Worm (Caenorhabditis elegans) whole organism, young adult: ENCODE measurements around the gene C10C5.5.

ENCODE experiments used
- B0035.1 ChIP-seq: sonication (generic microtip); optimal IDR thresholded peaks from 2 replicates; lab custom pipeline; 2016; ENCODE audit warnings: missing genetic modification characterization, mild to moderate bottlenecking, missing compliant biosample characterization, missing genotype, missing genetic modification reagents
- B0336.3 ChIP-seq: fragments of 200-800 bp; sonication (Bioruptor generic); IDR thresholded peaks from 2 replicates; pipeline ENCODE4 v1.3.6; 2022; ENCODE audit warnings: missing genetic modification characterization, missing compliant biosample characterization
- Y56A3A.18 ChIP-seq: fragments of 200-800 bp; sonication (Bioruptor generic); IDR thresholded peaks from 2 replicates; pipeline ENCODE4 v1.3.6; 2022; ENCODE audit warnings: missing genetic modification reagents, missing genetic modification characterization, missing compliant biosample characterization
- akir-1 ChIP-seq: fragments of 200-800 bp; sonication (Bioruptor generic); optimal IDR thresholded peaks from 2 replicates; lab custom pipeline; 2018; ENCODE audit warnings: mild to moderate bottlenecking, missing genetic modification characterization, moderate library complexity, missing compliant biosample characterization
- aptf-2 ChIP-seq: fragments of 200-800 bp; sonication (Bioruptor generic); conservative IDR thresholded peaks from 2 replicates; pipeline ENCODE4 v1.3.6; 2022; ENCODE audit warnings: missing genetic modification reagents, missing genetic modification characterization, missing compliant biosample characterization
- aptf-3 ChIP-seq: fragments of 200-800 bp; sonication (Bioruptor generic); IDR thresholded peaks from 2 replicates; pipeline ENCODE4 v1.3.6; 2022; ENCODE audit warnings: missing genetic modification characterization, missing compliant biosample characterization
- attf-3 ChIP-seq: fragments of 200-800 bp; sonication (Bioruptor generic); conservative IDR thresholded peaks from 2 replicates; pipeline ENCODE4 v1.3.6; 2022; ENCODE audit warnings: missing genetic modification reagents, missing genetic modification characterization, missing compliant biosample characterization
- attf-5 ChIP-seq: fragments of 200-800 bp; sonication (Bioruptor generic); optimal IDR thresholded peaks from 2 replicates; lab custom pipeline; 2018; ENCODE audit warnings: mild to moderate bottlenecking, missing genetic modification characterization, missing compliant biosample characterization
- bed-2 ChIP-seq: fragments of 200-800 bp; sonication (Bioruptor generic); IDR thresholded peaks from 2 replicates; pipeline ENCODE4 v1.3.6; 2022; ENCODE audit warnings: missing genetic modification reagents, missing genetic modification characterization, missing compliant biosample characterization
- cebp-1 ChIP-seq, 2 experiments: fragments of 200-800 bp in 1 of 2; sonication (Bioruptor generic) in 1 of 2; sonication (generic microtip) in 1 of 2; IDR thresholded peaks in 1 of 2; optimal IDR thresholded peaks in 1 of 2; 2 replicates each; pipeline versions ENCODE4 v1.3.6 to Lab custom; 2017 to 2022; ENCODE audit warnings: missing compliant biosample characterization in 2 of 2, missing genetic modification characterization in 2 of 2, mild to moderate bottlenecking in 1 of 2, missing genetic modification reagents in 1 of 2, moderate library complexity in 1 of 2
- ceh-40 ChIP-seq: fragments of 200-800 bp; sonication (Bioruptor generic); IDR thresholded peaks from 2 replicates; pipeline ENCODE4 v1.3.6; 2022; ENCODE audit warnings: missing genetic modification characterization, missing compliant biosample characterization
- dpl-1 ChIP-seq: fragments of 150-350 bp; optimal IDR thresholded peaks from 2 replicates; lab custom pipeline; 2014; ENCODE audit warnings: missing biosample characterization, missing genetic modification reagents, missing genetic modification characterization
- efl-1 ChIP-seq: fragments of 150-350 bp; optimal IDR thresholded peaks from 2 replicates; lab custom pipeline; 2014; ENCODE audit warnings: missing biosample characterization, missing genetic modification reagents, missing genetic modification characterization
- ekl-4 ChIP-seq: fragments of 200-800 bp; sonication (Bioruptor generic); IDR thresholded peaks from 2 replicates; pipeline ENCODE4 v1.3.6; 2022; ENCODE audit warnings: missing genetic modification reagents, missing genetic modification characterization, missing compliant biosample characterization
- ets-4 ChIP-seq: fragments of 200-800 bp; sonication (Bioruptor generic); optimal IDR thresholded peaks from 2 replicates; lab custom pipeline; 2018; ENCODE audit warnings: mild to moderate bottlenecking, missing genetic modification characterization, missing compliant biosample characterization
- him-1 ChIP-seq: sonication (generic microtip); optimal IDR thresholded peaks from 2 replicates; lab custom pipeline; 2016; ENCODE audit warnings: missing genotype, missing genetic modification reagents, missing genetic modification characterization, missing compliant biosample characterization
- hlh-26 ChIP-seq: fragments of 200-800 bp; sonication (Bioruptor generic); conservative IDR thresholded peaks from 2 replicates; pipeline ENCODE4 v1.3.6; 2022; ENCODE audit warnings: missing genetic modification reagents, missing genetic modification characterization, missing compliant biosample characterization
- hmg-20 ChIP-seq: fragments of 200-800 bp; sonication (Bioruptor generic); IDR thresholded peaks from 2 replicates; pipeline ENCODE4 v1.3.6; 2022; ENCODE audit warnings: missing genetic modification reagents, missing genetic modification characterization, missing compliant biosample characterization
- hsf-1 ChIP-seq: fragments of 200-800 bp; sonication (Bioruptor generic); IDR thresholded peaks from 2 replicates; pipeline ENCODE4 v1.3.6; 2022; ENCODE audit warnings: missing genetic modification reagents, missing genetic modification characterization, missing compliant biosample characterization
- mcd-1 ChIP-seq: fragments of 200-800 bp; sonication (Bioruptor generic); IDR thresholded peaks from 2 replicates; pipeline ENCODE4 v1.3.6; 2022; ENCODE audit warnings: missing genetic modification reagents, missing genetic modification characterization, missing compliant biosample characterization
- nhr-80 ChIP-seq: sonication (generic microtip); optimal IDR thresholded peaks from 2 replicates; lab custom pipeline; 2016; ENCODE audit warnings: missing genetic modification characterization, missing compliant biosample characterization
- nhr-90 ChIP-seq: sonication (generic microtip); optimal IDR thresholded peaks from 2 replicates; lab custom pipeline; 2016; ENCODE audit warnings: missing genotype, mild to moderate bottlenecking, missing genetic modification characterization, missing compliant biosample characterization
- pha-4 ChIP-seq: fragments of 150-350 bp; sonication (generic microtip); optimal IDR thresholded peaks from 2 replicates; lab custom pipeline; 2014; ENCODE audit warnings: missing biosample characterization, missing genetic modification reagents, missing genetic modification characterization
- rec-8 ChIP-seq, 2 experiments: sonication (generic microtip); optimal IDR thresholded peaks; 2 replicates each; lab custom pipeline; 2016; ENCODE audit warnings: mild to moderate bottlenecking in 2 of 2, missing genetic modification characterization in 2 of 2, missing genetic modification reagents in 2 of 2, missing genotype in 2 of 2, missing biosample characterization in 1 of 2, missing compliant biosample characterization in 1 of 2, moderate library complexity in 1 of 2
- sea-2 ChIP-seq: fragments of 200-800 bp; sonication (Bioruptor generic); IDR thresholded peaks from 2 replicates; pipeline ENCODE4 v1.3.6; 2022; ENCODE audit warnings: missing genetic modification characterization, missing compliant biosample characterization
- snpc-1.1 ChIP-seq: sonication (generic microtip); optimal IDR thresholded peaks from 2 replicates; lab custom pipeline; 2017; ENCODE audit warnings: missing genetic modification characterization, mild to moderate bottlenecking, missing compliant biosample characterization, antibody characterized with exemption, moderate library complexity, missing genotype, missing genetic modification reagents; ENCODE audit not compliant: insufficient read depth
- snpc-4 ChIP-seq, 5 experiments: fragments of 150-350 bp in 1 of 5; sonication (generic microtip) in 4 of 5; optimal IDR thresholded peaks; 2 replicates each; lab custom pipeline; 2014 to 2018; ENCODE audit warnings: missing genetic modification characterization in 5 of 5, missing biosample characterization in 3 of 5, antibody characterized with exemption in 2 of 5, mild to moderate bottlenecking in 2 of 5, missing compliant biosample characterization in 2 of 5, missing genotype in 2 of 5, moderate library complexity in 2 of 5, missing genetic modification reagents in 1 of 5
- tlf-1 ChIP-seq: fragments of 200-800 bp; sonication (Bioruptor generic); optimal IDR thresholded peaks from 2 replicates; lab custom pipeline; 2018; ENCODE audit warnings: mild to moderate bottlenecking, missing genetic modification characterization, missing compliant biosample characterization
- xnd-1 ChIP-seq: sonication (generic microtip); optimal IDR thresholded peaks from 2 replicates; lab custom pipeline; 2016; ENCODE audit warnings: missing genotype, missing genetic modification reagents, missing genetic modification characterization, missing compliant biosample characterization
- zfh-2 ChIP-seq: fragments of 200-800 bp; sonication (Bioruptor generic); conservative IDR thresholded peaks from 2 replicates; pipeline ENCODE4 v1.3.6; 2022; ENCODE audit warnings: missing genetic modification reagents, missing genetic modification characterization, missing compliant biosample characterization
- ztf-3 ChIP-seq: fragments of 200-800 bp; sonication (Bioruptor generic); optimal IDR thresholded peaks from 2 replicates; lab custom pipeline; 2018; ENCODE audit warnings: mild to moderate bottlenecking, missing genetic modification characterization, missing compliant biosample characterization

The C10C5.5 gene

ce11 chrIV:9335552-9336251 is 45.5 kb upstream of the C10C5.5 start, which contains the start of the genes coa-4 and T20D3.14 (continued):
- TF ChIP-seq aptf-3 (no peak), bed-2 (no peak), aptf-2 (no peak), B0035.1 (no peak), rec-8 (tag; optimal IDR thresholded peaks at IDR 0.05; lab: Kevin White, UChicago) (no peak), B0336.3 (GFP tag; lab: Robert Waterston, UW) (0 out of 2 replicates have a peak, but pooled peaks have one; percentile 26), ceh-40 (GFP tag; lab: Robert Waterston, UW) (0 out of 2 replicates have a peak, but pooled peaks have one; percentile 13)

- no peak for TF ChIP-seq tlf-1 (GFP tag; lab: Kevin White, UChicago)
- TF ChIP-seq attf-5 (GFP tag; lab: Kevin White, UChicago) = no peak
- TF ChIP-seq ets-4 = no peak
- TF ChIP-seq sea-2 (GFP tag; lab: Robert Waterston, UW) = no peak
- TF ChIP-seq him-1 (tag; lab: Kevin White, UChicago) = peak; percentile 45
- TF ChIP-seq hsf-1 = no peak
- no peak for TF ChIP-seq nhr-90 (tag; lab: Kevin White, UChicago)
- no peak for TF ChIP-seq xnd-1 (tag; lab: Kevin White, UChicago)
Measured at ce11 chrIV:9336538-9337090, 44.6 kb upstream of the C10C5.5 start, which contains the start of gene T20D3.5. Gene T20D3.5 (plus strand): TSS chrIV:9337040.

- TF ChIP-seq pha-4 (tag; lab: Kevin White, UChicago) = no peak
- no peak for TF ChIP-seq ekl-4 (GFP tag; lab: Robert Waterston, UW)
- TF ChIP-seq attf-3 = no peak
- TF ChIP-seq nhr-80 (tag; lab: Kevin White, UChicago) = no peak
- TF ChIP-seq akir-1 = no peak
- TF ChIP-seq hlh-26 (GFP tag; lab: Robert Waterston, UW) = no peak
- TF ChIP-seq zfh-2 = no peak
- no peak for TF ChIP-seq snpc-1.1 (tag; lab: Kevin White, UChicago)
- no peak for TF ChIP-seq Y56A3A.18 (GFP tag; lab: Robert Waterston, UW)
- TF ChIP-seq hmg-20 (GFP tag; lab: Robert Waterston, UW) = no peak
- TF ChIP-seq dpl-1 (GFP tag; lab: Kevin White, UChicago) = no peak
- TF ChIP-seq, all 124 proteins: peak for 0
Measured at ce11 chrIV:9339205-9339604, 42.0 kb upstream of the C10C5.5 start, which contains the start of gene T20D3.6. Gene T20D3.6 (minus strand): TSS chrIV:9339305.

ce11 chrIV:9341591-9341990 is 39.6 kb upstream of the C10C5.5 start, which contains the start of gene vps-26:
Gene vps-26 (minus strand): TSS chrIV:9341790.
- TF ChIP-seq cebp-1 (GFP tag; IDR thresholded peaks at IDR 0.05; lab: Robert Waterston, UW) (no peak), cebp-1 (tag; optimal IDR thresholded peaks at IDR 0.05; lab: Kevin White, UChicago) (peak; percentile 23), him-1 (tag; lab: Kevin White, UChicago) (peak; percentile 22), mcd-1 (GFP tag; lab: Robert Waterston, UW) (peak; percentile 84), efl-1 (peak; percentile 22), ztf-3 (GFP tag; lab: Kevin White, UChicago) (no peak), snpc-4 (GFP tag; optimal IDR thresholded peaks at IDR 0.05; lab: Kevin White, UChicago) (no peak), snpc-4 (tag; optimal IDR thresholded peaks at IDR 0.05; lab: Kevin White, UChicago) (peak in 1 of 4 experiments; percentile 6)
